Worm (Caenorhabditis elegans) whole organism, dauer: ENCODE results near the gene ptd-2.

Experiments used
- unc-62 ChIP-seq: sonication (generic microtip); optimal IDR thresholded peaks from 2 replicates; lab custom pipeline; 2017; ENCODE audit warnings: missing biosample characterization, missing genetic modification reagents, missing genetic modification characterization

ptd-2 gene

DNA sequence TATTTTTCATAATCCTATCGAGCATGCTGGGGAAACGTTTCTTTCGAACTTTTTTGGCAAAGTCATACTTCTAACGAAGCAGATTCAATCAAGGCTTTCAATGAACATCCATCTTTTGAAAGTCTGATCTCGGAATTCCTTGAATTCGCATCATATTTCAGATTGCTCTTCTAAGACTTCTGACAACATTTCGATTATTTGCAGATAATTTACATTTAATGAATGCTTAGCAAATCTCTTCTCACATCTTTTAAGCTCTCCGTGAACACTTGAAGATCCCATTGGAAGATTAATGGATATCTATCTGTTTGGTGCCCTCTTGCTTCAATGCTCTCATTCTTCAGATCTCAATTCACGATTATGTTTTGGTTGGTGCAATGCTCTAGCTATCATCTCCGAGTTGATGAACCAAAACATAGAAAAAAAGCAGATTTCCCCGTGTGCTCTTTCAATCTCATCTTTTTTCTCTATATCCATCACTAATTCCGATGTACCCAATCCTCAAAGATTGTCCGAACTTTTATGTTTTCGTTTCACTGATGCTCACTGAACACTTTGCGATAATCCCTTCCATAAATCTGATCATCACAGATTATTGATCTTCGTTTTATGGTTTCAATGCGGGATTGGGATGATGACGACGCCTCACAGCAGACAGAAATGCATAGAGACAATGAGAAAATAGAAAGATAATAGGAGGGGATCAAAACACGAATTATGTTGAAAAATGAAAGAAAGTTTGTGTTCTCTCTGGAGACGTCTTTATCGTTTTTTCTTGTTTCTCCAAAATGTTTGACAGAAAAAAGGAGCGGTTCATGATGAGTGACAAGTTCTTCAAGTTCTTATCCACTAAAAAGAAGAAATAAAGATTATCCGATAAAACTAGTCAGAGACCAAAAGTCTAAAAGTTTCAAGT, 24.4 kb downstream of the ptd-2 start:
- TF ChIP-seq unc-62 = no peak

DNA sequence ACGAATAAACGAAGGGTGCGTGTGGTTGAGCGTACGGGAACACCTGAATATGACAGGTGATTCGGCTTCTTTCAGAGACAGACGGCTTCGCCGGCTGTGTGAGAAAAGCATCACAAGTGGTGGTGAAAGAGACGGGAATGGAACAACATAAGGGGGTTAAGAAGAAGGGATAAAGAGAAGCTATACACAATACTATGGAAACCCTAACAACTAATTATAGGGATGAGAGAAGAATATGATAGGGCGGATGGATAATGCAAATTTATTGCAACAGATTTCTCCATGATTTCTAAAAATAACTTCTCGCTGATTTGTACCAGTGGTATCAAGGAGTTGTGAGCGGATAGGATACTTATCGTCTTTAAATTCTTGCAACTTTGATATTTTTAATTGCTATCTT, 32.1 kb downstream of the ptd-2 start, which contains the start of gene hlh-10:
Gene hlh-10, minus strand, starts transcription at position 101 of the 400 bp plus-strand sequence.
- no peak for TF ChIP-seq unc-62

DNA sequence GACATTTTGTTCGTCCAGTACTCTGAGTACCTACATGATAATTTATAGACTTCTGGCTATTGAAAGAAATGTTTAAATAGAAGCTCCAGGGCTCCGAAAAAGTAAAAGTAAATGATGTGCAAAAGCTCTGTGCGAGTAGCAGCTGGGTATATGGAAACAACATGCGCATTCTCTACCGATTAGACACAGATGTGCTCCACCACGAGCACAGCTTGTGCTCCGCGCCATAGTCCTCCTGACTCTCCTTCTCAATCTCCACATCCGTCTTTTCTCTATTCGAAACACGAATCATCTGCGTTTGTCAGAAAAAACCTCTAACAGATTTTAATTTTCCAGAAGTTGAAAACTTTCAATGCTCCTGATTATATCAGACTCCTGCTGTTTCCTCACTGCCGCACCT, 33.4 kb downstream of the ptd-2 start:
- no peak for TF ChIP-seq unc-62

DNA sequence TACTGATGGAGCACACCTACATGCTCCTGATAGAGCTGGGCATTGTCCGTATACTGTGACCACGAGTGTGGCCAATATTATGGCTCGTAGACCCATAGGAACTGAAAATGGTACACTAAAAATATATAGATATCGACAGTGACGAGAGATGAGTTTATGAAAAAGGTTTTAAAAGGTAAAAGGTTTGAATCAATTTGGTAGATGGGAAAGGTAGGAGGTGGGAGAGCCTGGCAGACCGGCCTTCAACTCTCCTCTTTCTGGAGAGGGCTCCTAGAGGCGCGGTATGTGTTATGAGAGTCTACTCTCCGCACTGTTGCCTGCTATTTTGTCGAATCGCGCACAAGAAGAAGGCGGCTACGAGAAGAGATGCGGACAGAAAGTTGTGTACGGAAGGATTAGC, 37.4 kb downstream of the ptd-2 start, which contains the start of gene lron-2:
Gene lron-2, minus strand, starts transcription at position 101 of the 400 bp plus-strand sequence.
- no peak for TF ChIP-seq unc-62

DNA sequence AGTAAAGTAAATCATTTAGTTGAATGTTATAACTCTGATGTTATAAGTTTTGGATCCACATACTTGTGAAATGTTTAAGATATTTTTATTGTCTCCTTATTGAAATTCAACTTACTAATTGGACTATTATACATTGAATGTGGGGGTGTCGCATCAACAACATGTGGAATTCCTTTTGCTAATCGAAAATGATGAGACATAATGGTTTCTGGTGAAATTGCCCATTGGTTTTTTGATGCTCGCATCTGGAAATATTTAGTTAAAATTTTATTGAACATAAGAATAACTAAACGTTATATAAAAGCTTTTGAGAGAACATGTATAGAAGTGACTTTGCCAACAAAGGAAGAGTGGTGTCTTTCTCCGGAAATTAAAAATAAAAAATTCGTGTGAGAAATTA, 41.9 kb downstream of the ptd-2 start, which contains the start of gene ZK682.7:
Gene ZK682.7, minus strand, starts transcription at position 247 of the 400 bp plus-strand sequence.
- no peak for TF ChIP-seq unc-62

DNA sequence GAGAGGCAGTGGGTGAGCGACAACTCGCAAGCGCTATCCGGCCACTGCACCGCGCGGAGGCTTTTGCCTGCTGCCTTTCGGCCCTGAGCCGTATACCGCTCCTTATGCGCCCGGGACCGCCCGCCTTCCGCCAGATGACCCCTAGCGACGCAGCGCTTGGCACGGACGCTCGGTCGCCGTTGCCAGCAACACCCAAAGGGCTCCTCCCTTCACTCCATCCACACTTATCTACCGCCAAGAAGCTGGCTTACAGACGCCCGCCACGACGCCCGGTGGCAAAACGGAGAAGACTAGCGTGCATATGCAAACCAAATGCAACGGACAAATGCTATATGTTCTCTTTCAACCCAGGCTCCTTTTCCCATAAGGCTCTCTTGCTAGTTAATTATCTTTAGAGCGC, 43.3 kb downstream of the ptd-2 start:
- TF ChIP-seq unc-62 = no peak

DNA sequence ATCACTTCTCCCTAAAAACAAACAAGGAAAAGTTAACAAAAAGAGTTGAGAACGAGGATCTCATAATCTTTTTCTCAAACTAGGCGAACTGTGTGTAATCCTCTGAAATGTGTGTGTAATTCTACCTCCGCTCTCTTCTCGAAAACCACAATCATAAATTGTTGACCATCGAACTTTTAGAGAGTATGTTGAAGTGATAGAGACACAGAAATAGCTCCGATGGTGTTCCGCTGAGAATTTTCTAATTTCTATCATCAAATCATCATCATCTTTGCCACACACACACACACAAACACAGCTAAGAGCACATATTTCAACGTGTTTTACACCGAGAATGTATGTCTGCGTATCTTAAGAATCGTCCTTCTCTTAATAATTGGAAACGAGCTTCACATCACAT, 45.5 kb downstream of the ptd-2 start:
- TF ChIP-seq unc-62 = no peak

DNA sequence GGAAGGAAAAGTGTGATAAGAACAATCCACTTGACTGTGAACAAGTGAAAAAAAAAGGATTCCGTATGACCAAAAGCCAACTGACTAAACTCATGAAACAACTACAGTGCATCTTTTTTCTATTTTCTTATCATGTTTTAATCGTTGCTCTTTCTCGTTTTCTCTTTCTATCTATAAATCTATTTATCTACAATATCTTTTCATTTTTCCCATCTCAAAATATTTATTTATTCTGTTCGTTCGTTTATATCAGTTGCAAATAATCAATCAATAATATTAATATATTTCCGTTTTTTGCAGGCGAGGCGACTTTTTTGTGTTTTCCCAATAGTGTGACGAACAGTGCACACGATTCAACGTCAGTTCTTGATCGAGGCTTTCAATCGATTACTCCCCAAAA, 47.3 kb downstream of the ptd-2 start, which contains the start of gene F44A2.5:
Gene F44A2.5, plus strand, starts transcription at position 301 of the 400 bp plus-strand sequence.
- TF ChIP-seq unc-62 = no peak

DNA sequence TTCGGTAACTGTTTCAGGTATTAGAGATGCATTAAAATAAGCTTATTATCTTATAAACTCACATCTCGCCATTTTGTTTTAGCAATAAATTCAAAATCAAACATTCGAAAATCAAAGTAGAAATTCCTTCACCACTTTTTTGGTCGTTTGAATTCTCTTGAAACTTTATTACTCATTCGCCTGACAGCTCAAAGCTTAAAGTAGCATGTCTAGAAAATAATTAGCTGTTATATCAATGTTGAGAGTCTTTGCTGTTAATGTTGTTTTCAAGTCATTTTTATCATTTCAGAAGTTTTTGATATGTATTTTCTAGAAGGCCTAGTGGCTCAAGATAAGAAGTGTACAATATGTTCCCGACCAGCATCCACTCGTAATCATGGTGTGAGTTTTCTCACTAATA, 53.0 kb downstream of the ptd-2 start, which contains the start of gene nhr-39:
Gene nhr-39, plus strand, starts transcription at position 301 of the 400 bp plus-strand sequence.
- no peak for TF ChIP-seq unc-62
